Fruit fly (Drosophila melanogaster) whole organism, embryonic: ENCODE measurements around the gene ps.
A peak's percentile ranks its signal among the peaks of the same experiment; 100 is the strongest.

ENCODE experiments used
- CG16779 ChIP-seq: fragments of 200-800 bp; sonication (Bioruptor generic); IDR thresholded peaks from 2 replicates; pipeline ENCODE4 v1.3.6; 2022; ENCODE audit warnings: missing biosample characterization, missing genetic modification characterization
- CG17385 ChIP-seq: fragments of 200-800 bp; sonication (Bioruptor generic); optimal IDR thresholded peaks from 3 replicates; lab custom pipeline; 2018; ENCODE audit warnings: missing biosample characterization, mild to moderate bottlenecking, missing genetic modification characterization
- CG2875 ChIP-seq: fragments of 200-800 bp; sonication (Bioruptor generic); optimal IDR thresholded peaks from 2 replicates; lab custom pipeline; 2017; ENCODE audit warnings: missing biosample characterization, mild to moderate bottlenecking, missing genetic modification characterization, missing genetic modification reagents
- Camta ChIP-seq: fragments of 200-800 bp; sonication (Bioruptor generic); optimal IDR thresholded peaks from 2 replicates; lab custom pipeline; 2016; ENCODE audit warnings: missing biosample characterization, missing genetic modification characterization
- Sin3A ChIP-seq: fragments of >200 bp; optimal IDR thresholded peaks from 2 replicates; lab custom pipeline; 2018
- Sry-δ ChIP-seq: fragments of 200-800 bp; sonication (Bioruptor generic); optimal IDR thresholded peaks from 2 replicates; lab custom pipeline; 2016; ENCODE audit warnings: missing biosample characterization, missing genetic modification characterization
- abd-A ChIP-seq: fragments of 200-800 bp; sonication (Bioruptor generic); optimal IDR thresholded peaks from 3 replicates; lab custom pipeline; 2019; ENCODE audit warnings: missing biosample characterization, mild to moderate bottlenecking, missing genetic modification characterization, moderate library complexity
- pros ChIP-seq: fragments of 200-800 bp; sonication (Bioruptor generic); optimal IDR thresholded peaks from 3 replicates; lab custom pipeline; 2019; ENCODE audit warnings: missing biosample characterization, mild to moderate bottlenecking, missing genetic modification characterization, moderate library complexity
- salm ChIP-seq: fragments of 200-800 bp; sonication (Bioruptor generic); optimal IDR thresholded peaks from 2 replicates; lab custom pipeline; 2018; ENCODE audit warnings: missing biosample characterization, mild to moderate bottlenecking, missing genetic modification characterization

DNA sequence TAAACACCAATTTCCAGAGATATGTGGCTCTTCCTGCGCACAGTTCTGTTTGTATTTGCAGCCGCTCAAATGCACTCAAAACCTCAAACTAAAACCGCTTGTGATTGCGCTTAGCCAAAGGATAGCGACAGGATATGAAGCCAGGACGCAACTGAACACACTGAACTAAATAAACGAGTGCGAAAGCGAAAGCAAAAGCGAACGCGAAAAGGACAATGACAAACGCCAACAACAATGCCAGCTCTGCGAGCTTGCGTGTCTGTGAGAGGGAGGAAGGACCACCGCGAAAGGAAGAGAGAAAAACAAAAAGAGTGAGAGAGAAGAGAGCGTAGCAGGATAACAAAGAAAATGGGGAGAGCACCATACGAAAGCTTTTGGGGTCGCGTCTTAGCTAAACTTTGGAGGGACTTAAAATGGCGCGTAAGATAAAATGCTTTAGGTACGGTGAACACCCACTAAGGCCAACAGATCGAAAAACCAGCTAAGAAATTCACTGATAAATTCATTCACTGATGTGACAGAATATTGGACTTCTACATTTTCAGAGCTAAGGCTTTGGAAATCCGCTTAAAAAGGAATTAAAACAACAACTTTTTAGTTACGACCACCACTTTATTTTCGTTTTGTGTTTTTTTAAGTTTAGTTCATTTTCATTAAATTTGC is 42.9 kb downstream of the ps start, which contains the start of gene GstZ2:
- TF ChIP-seq CG2875 (GFP tag; lab: Kevin White, UChicago): no peak
- TF ChIP-seq Sry-δ (GFP tag; lab: Kevin White, UChicago): no peak
- TF ChIP-seq Sin3A (lab: Kevin White, UChicago): no peak
- TF ChIP-seq Camta (GFP tag; lab: Kevin White, UChicago): no peak
- no peak for TF ChIP-seq abd-A
- no peak for TF ChIP-seq CG17385 (GFP tag; lab: Kevin White, UChicago)
- peak; percentile 7 for TF ChIP-seq CG16779
- no peak for TF ChIP-seq salm (tag; lab: Kevin White, UChicago)
- no peak for TF ChIP-seq pros (GFP tag; lab: Kevin White, UChicago)
